Worm (Caenorhabditis elegans) whole organism, mixed stage, embryonic: Measurements from ENCODE around the gene idpa-2.

ENCODE experiments used
- M03D4.4 ChIP-seq: sonication (generic microtip); optimal IDR thresholded peaks from 2 replicates; lab custom pipeline; 2017; ENCODE audit warnings: mild to moderate bottlenecking, missing genetic modification characterization, missing compliant biosample characterization
- bed-3 ChIP-seq: fragments of 200-800 bp; sonication (Bioruptor generic); optimal IDR thresholded peaks from 3 replicates; lab custom pipeline; 2018; ENCODE audit warnings: mild to moderate bottlenecking, missing genetic modification characterization, moderate library complexity, missing compliant biosample characterization
- blmp-1 ChIP-seq: fragments of 150-350 bp; optimal IDR thresholded peaks from 2 replicates; lab custom pipeline; 2014; ENCODE audit warnings: missing biosample characterization, missing genetic modification characterization
- ceh-43 ChIP-seq: fragments of 200-800 bp; sonication (Bioruptor generic); optimal IDR thresholded peaks from 2 replicates; lab custom pipeline; 2018; ENCODE audit warnings: mild to moderate bottlenecking, missing genetic modification characterization, moderate library complexity, missing compliant biosample characterization
- ceh-83 ChIP-seq: fragments of 200-800 bp; sonication (Bioruptor generic); optimal IDR thresholded peaks from 2 replicates; lab custom pipeline; 2018; ENCODE audit warnings: mild to moderate bottlenecking, missing genetic modification characterization, missing compliant biosample characterization
- ces-1 ChIP-seq: fragments of 150-350 bp; optimal IDR thresholded peaks from 2 replicates; lab custom pipeline; 2014; ENCODE audit warnings: missing biosample characterization, missing genetic modification reagents, missing genetic modification characterization
- cnd-1 ChIP-seq: fragments of 200-800 bp; sonication (Bioruptor generic); optimal IDR thresholded peaks from 2 replicates; lab custom pipeline; 2018; ENCODE audit warnings: mild to moderate bottlenecking, missing genetic modification characterization, missing compliant biosample characterization
- drap-1 ChIP-seq: fragments of 200-800 bp; sonication (Bioruptor generic); optimal IDR thresholded peaks from 3 replicates; lab custom pipeline; 2018; ENCODE audit warnings: mild to moderate bottlenecking, missing genetic modification characterization, missing compliant biosample characterization
- elt-1 ChIP-seq: sonication (generic microtip); optimal IDR thresholded peaks from 2 replicates; lab custom pipeline; 2017; ENCODE audit warnings: missing genetic modification characterization, mild to moderate bottlenecking, missing compliant biosample characterization, antibody characterized with exemption, moderate library complexity, borderline replicate concordance; ENCODE audit not compliant: insufficient read depth
- elt-3 ChIP-seq: fragments of 150-350 bp; optimal IDR thresholded peaks from 2 replicates; lab custom pipeline; 2014; ENCODE audit warnings: missing biosample characterization, missing genetic modification characterization
- flh-1 ChIP-seq: fragments of 200-800 bp; sonication (Bioruptor generic); optimal IDR thresholded peaks from 2 replicates; lab custom pipeline; 2018; ENCODE audit warnings: mild to moderate bottlenecking, missing genetic modification characterization, moderate library complexity, missing compliant biosample characterization
- ham-2 ChIP-seq: fragments of 200-800 bp; sonication (Bioruptor generic); optimal IDR thresholded peaks from 2 replicates; lab custom pipeline; 2018; ENCODE audit warnings: mild to moderate bottlenecking, missing genetic modification characterization, missing compliant biosample characterization
- lin-13 ChIP-seq: fragments of 150-350 bp; optimal IDR thresholded peaks from 2 replicates; lab custom pipeline; 2014; ENCODE audit warnings: missing biosample characterization, missing genetic modification characterization
- lin-32 ChIP-seq: fragments of 200-800 bp; sonication (Bioruptor generic); optimal IDR thresholded peaks from 2 replicates; lab custom pipeline; 2018; ENCODE audit warnings: mild to moderate bottlenecking, missing genetic modification characterization, missing compliant biosample characterization
- lsy-2 ChIP-seq: fragments of 150-350 bp; optimal IDR thresholded peaks from 2 replicates; lab custom pipeline; 2014; ENCODE audit warnings: missing biosample characterization, missing genetic modification characterization
- mab-5 ChIP-seq: fragments of 150-350 bp; optimal IDR thresholded peaks from 2 replicates; lab custom pipeline; 2014; ENCODE audit warnings: missing biosample characterization, missing genetic modification characterization
- mep-1 ChIP-seq: fragments of 150-350 bp; optimal IDR thresholded peaks from 2 replicates; lab custom pipeline; 2017; ENCODE audit warnings: missing biosample characterization, missing genetic modification reagents, missing genetic modification characterization, inconsistent platforms
- nhr-12 ChIP-seq: fragments of 150-350 bp; optimal IDR thresholded peaks from 2 replicates; lab custom pipeline; 2014; ENCODE audit warnings: missing biosample characterization, missing genetic modification characterization
- nhr-237 ChIP-seq: fragments of 150-350 bp; optimal IDR thresholded peaks from 2 replicates; lab custom pipeline; 2014; ENCODE audit warnings: missing biosample characterization, missing genetic modification characterization
- nhr-28 ChIP-seq: fragments of 150-350 bp; optimal IDR thresholded peaks from 2 replicates; lab custom pipeline; 2014; ENCODE audit warnings: missing biosample characterization, missing genetic modification characterization
- nhr-76 ChIP-seq: sonication (generic microtip); optimal IDR thresholded peaks from 2 replicates; lab custom pipeline; 2017; ENCODE audit warnings: missing biosample characterization, missing genetic modification characterization
- pha-4 ChIP-seq: fragments of 150-350 bp; optimal IDR thresholded peaks from 2 replicates; lab custom pipeline; 2018; ENCODE audit warnings: missing biosample characterization, missing genetic modification reagents, missing genetic modification characterization
- sem-2 ChIP-seq: fragments of 200-800 bp; sonication (Bioruptor generic); optimal IDR thresholded peaks from 2 replicates; lab custom pipeline; 2018; ENCODE audit warnings: mild to moderate bottlenecking, missing genetic modification characterization, missing compliant biosample characterization
- sptf-1 ChIP-seq: sonication (generic microtip); optimal IDR thresholded peaks from 2 replicates; lab custom pipeline; 2017; ENCODE audit warnings: mild to moderate bottlenecking, missing genetic modification characterization, moderate library complexity, missing compliant biosample characterization
- tbx-8 ChIP-seq: fragments of 200-800 bp; sonication (Bioruptor generic); optimal IDR thresholded peaks from 2 replicates; lab custom pipeline; 2018; ENCODE audit warnings: mild to moderate bottlenecking, missing genetic modification characterization, moderate library complexity, missing compliant biosample characterization
- unc-120 ChIP-seq: sonication (generic microtip); optimal IDR thresholded peaks from 2 replicates; lab custom pipeline; 2017; ENCODE audit warnings: missing genetic modification characterization, missing compliant biosample characterization; ENCODE audit not compliant: poor library complexity, severe bottlenecking
- unc-39 ChIP-seq: fragments of 150-350 bp; optimal IDR thresholded peaks from 2 replicates; lab custom pipeline; 2014; ENCODE audit warnings: missing biosample characterization, missing genetic modification characterization
- unc-62 ChIP-seq: fragments of 150-350 bp; optimal IDR thresholded peaks from 2 replicates; lab custom pipeline; 2014; ENCODE audit warnings: missing biosample characterization, missing genetic modification reagents, missing genetic modification characterization
- zip-8 ChIP-seq: fragments of 150-350 bp; optimal IDR thresholded peaks from 2 replicates; lab custom pipeline; 2014; ENCODE audit warnings: missing biosample characterization, missing genetic modification characterization
- ztf-11 ChIP-seq: fragments of 150-350 bp; optimal IDR thresholded peaks from 2 replicates; lab custom pipeline; 2014; ENCODE audit warnings: missing biosample characterization, missing genetic modification characterization

Gene idpa-2

DNA sequence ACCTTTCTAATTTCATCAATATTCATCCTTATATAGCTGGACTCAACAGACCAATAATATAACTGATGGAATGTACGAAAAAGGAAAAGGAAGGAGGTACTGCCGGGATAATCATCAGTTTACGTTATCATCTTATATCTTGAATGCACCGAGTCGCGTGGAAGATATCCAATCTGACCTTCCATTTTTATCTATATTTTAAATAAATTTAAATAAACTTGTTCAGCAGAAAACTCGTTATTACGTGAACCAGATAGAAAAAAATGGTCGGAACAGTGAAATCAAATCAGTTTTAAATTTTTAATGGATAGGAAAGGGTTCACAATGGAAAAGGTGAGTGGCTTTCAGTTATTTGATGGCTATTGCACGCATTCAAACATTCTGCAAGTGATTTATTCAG, 25.6 kb downstream of the idpa-2 start, which contains the start of gene pah-1:
TSS of gene pah-1 (minus strand) at position 101 of the 400 bp plus-strand sequence.
- TF ChIP-seq tbx-8 (GFP tag; lab: Kevin White, UChicago) (no peak), cnd-1 (tag; lab: Kevin White, UChicago) (no peak), ceh-43 (no peak), ceh-83 (no peak), nhr-76 (tag; lab: Kevin White, UChicago) (no peak)
- TF ChIP-seq, all 35 proteins: peak for 0

DNA sequence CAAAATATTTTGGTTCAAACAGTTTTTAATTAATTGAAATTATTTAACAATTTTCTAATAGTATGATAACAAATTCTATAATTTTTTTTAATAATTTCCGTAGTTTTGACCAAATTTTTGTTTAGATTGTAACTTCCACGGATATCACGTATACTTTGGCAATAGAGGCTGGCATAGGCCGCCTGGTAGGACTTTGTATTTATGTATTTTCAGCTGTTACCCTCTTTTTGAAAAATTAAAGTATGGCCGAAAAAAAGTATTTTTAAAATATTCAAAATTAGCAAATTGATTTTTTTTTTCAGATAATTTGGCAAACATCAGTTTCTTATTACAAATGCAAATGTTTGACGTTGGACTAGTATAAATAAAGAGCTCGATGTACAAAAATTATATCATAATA, 26.1 kb downstream of the idpa-2 start, which contains the start of the genes nsph-1.1 and K08F8.15:
TSS of gene nsph-1.1 (plus strand) at position 301 of the 400 bp plus-strand sequence.
TSS of gene K08F8.15 (plus strand) at position 335 of the 400 bp plus-strand sequence.
- TF ChIP-seq ham-2 (GFP tag; lab: Kevin White, UChicago): no peak
- no peak for TF ChIP-seq nhr-28 (tag; lab: Kevin White, UChicago)
- TF ChIP-seq flh-1: no peak
- no peak for TF ChIP-seq lin-13 (tag; lab: Kevin White, UChicago)
- TF ChIP-seq drap-1 (GFP tag; lab: Kevin White, UChicago): no peak
- no peak for TF ChIP-seq unc-39 (tag; lab: Kevin White, UChicago)
- no peak for TF ChIP-seq pha-4 (tag; lab: Kevin White, UChicago)
- TF ChIP-seq nhr-76 (tag; lab: Kevin White, UChicago): no peak
- TF ChIP-seq mep-1 (tag; lab: Kevin White, UChicago): no peak
- no peak for TF ChIP-seq lin-32 (GFP tag; lab: Kevin White, UChicago)
- no peak for TF ChIP-seq ces-1 (GFP tag; lab: Kevin White, UChicago)
- no peak for TF ChIP-seq elt-3
- TF ChIP-seq sem-2 (GFP tag; lab: Kevin White, UChicago): no peak

DNA sequence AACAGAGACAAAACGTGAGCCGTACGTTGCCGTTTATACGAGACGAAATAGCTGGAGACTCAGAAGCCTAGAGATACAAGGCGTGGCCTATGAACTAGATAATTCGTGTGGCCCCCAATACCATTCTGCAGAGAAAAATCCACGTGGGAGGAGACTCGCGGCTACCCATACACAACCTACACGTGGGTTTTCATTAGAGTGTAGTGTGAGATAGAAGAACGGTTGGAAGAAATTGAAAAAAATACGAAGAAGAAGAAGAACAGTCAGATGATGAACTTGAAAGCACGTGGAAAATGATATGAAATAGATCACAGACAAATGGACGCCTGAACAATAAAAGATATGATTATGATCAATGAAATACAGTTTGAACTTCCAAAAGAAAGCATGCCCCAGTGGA, 27.4 kb downstream of the idpa-2 start:
- no peak for TF ChIP-seq sptf-1
- no peak for TF ChIP-seq lsy-2 (tag; lab: Kevin White, UChicago)
- no peak for TF ChIP-seq elt-1 (tag; lab: Kevin White, UChicago)
- TF ChIP-seq drap-1 (GFP tag; lab: Kevin White, UChicago): no peak
- no peak for TF ChIP-seq nhr-76 (tag; lab: Kevin White, UChicago)
- no peak for TF ChIP-seq ham-2 (GFP tag; lab: Kevin White, UChicago)
- no peak for TF ChIP-seq nhr-237 (tag; lab: Kevin White, UChicago)
- no peak for TF ChIP-seq blmp-1 (tag; lab: Kevin White, UChicago)
- no peak for TF ChIP-seq pha-4 (tag; lab: Kevin White, UChicago)
- TF ChIP-seq ztf-11: no peak
- TF ChIP-seq unc-120: no peak
- no peak for TF ChIP-seq sem-2 (GFP tag; lab: Kevin White, UChicago)
- TF ChIP-seq nhr-12 (tag; lab: Kevin White, UChicago): no peak
- TF ChIP-seq flh-1: no peak
- TF ChIP-seq zip-8 (tag; lab: Kevin White, UChicago): no peak
- TF ChIP-seq, all 35 proteins: peak for 0

DNA sequence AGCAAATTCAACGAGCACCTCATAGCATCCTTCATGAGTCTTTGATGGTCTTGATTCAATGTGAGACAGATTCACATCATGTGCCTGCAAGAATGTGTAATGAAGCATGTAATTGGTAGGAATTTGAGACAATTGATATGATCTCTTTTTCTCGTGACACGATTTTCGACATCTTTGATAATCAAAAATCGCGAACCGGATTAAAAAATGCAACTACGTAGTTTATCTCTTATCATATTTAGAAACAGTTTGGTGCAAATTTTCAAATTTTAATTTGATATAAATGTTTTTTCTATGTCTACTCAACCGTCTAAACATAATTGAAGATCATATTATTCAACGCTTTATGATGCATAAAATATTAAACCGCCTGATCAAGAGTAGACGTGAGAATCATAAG, 28.2 kb downstream of the idpa-2 start:
- TF ChIP-seq unc-62 (no peak), tbx-8 (GFP tag; lab: Kevin White, UChicago) (no peak), elt-1 (tag; lab: Kevin White, UChicago) (no peak), lsy-2 (tag; lab: Kevin White, UChicago) (no peak), mep-1 (tag; lab: Kevin White, UChicago) (no peak), nhr-237 (tag; lab: Kevin White, UChicago) (no peak), unc-120 (no peak), ces-1 (GFP tag; lab: Kevin White, UChicago) (no peak), lin-13 (tag; lab: Kevin White, UChicago) (no peak), bed-3 (GFP tag; lab: Kevin White, UChicago) (no peak)
- TF ChIP-seq, all 35 proteins: peak for 0

DNA sequence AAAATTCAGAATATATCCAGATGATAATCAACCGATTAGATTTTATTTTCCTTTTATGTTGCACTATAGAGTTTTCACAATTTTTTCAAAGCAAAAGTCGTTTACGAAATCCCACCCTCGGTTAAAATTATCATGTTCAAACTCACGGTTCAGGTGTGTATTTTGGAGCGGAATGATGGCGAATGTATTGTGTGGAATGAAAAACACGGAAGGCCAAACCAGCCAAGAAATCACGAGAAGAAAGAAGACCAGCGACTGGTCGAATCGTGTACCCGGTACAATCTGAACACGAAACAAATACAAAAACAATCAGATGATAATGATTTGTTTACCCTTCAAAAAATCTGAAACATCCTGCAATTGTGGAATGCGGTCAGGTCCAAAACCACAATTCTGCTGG, 29.2 kb downstream of the idpa-2 start:
- no peak for TF ChIP-seq mep-1 (tag; lab: Kevin White, UChicago)
- TF ChIP-seq lin-32 (GFP tag; lab: Kevin White, UChicago): no peak
- no peak for TF ChIP-seq lsy-2 (tag; lab: Kevin White, UChicago)
- no peak for TF ChIP-seq nhr-28 (tag; lab: Kevin White, UChicago)
- TF ChIP-seq cnd-1 (tag; lab: Kevin White, UChicago): no peak
- TF ChIP-seq lin-13 (tag; lab: Kevin White, UChicago): no peak
- no peak for TF ChIP-seq zip-8 (tag; lab: Kevin White, UChicago)
- no peak for TF ChIP-seq ceh-83
- TF ChIP-seq unc-39 (tag; lab: Kevin White, UChicago): no peak
- TF ChIP-seq mab-5 (tag; lab: Kevin White, UChicago): no peak
- TF ChIP-seq tbx-8 (GFP tag; lab: Kevin White, UChicago): no peak
- TF ChIP-seq M03D4.4 (tag; lab: Kevin White, UChicago): no peak
- TF ChIP-seq drap-1 (GFP tag; lab: Kevin White, UChicago): no peak
- no peak for TF ChIP-seq flh-1
- no peak for TF ChIP-seq sptf-1
